Fruit fly (Drosophila melanogaster) whole organism, embryonic: ENCODE measurements around the gene vito.
A peak's percentile ranks its signal among the peaks of the same experiment; 100 is the strongest.

Source experiments
- CG2875 ChIP-seq: fragments of 200-800 bp; sonication (Bioruptor generic); optimal IDR thresholded peaks from 2 replicates; lab custom pipeline; 2017; ENCODE audit warnings: missing biosample characterization, mild to moderate bottlenecking, missing genetic modification characterization, missing genetic modification reagents
- Gsc ChIP-seq: fragments of 200-800 bp; sonication (Bioruptor generic); IDR thresholded peaks from 2 replicates; pipeline ENCODE4 v1.3.6; 2022; ENCODE audit warnings: missing biosample characterization, missing genetic modification characterization
- h ChIP-seq: fragments of >200 bp; optimal IDR thresholded peaks from 2 replicates; lab custom pipeline; 2017
- lab ChIP-seq: fragments of 200-800 bp; sonication (Bioruptor generic); optimal IDR thresholded peaks from 3 replicates; lab custom pipeline; 2017; ENCODE audit warnings: missing biosample characterization, missing genetic modification characterization, mild to moderate bottlenecking, moderate library complexity, missing genetic modification reagents
- lilli ChIP-seq: fragments of 200-800 bp; sonication (Bioruptor generic); optimal IDR thresholded peaks from 3 replicates; lab custom pipeline; 2016; ENCODE audit warnings: missing biosample characterization, missing genetic modification characterization
- lola ChIP-seq, 3 experiments: fragments of >200 bp in 2 of 3; fragments of 200-800 bp in 1 of 3; sonication (Bioruptor generic) in 1 of 3; optimal IDR thresholded peaks; 2 replicates each; lab custom pipeline; 2017 to 2019; ENCODE audit warnings: missing biosample characterization in 3 of 3, missing genetic modification characterization in 3 of 3, mild to moderate bottlenecking in 1 of 3, moderate library complexity in 1 of 3
- wor ChIP-seq: fragments of 200-800 bp; sonication (Bioruptor generic); IDR thresholded peaks from 2 replicates; pipeline ENCODE4 v1.3.6; 2022; ENCODE audit warnings: missing biosample characterization, missing genetic modification characterization

- TF ChIP-seq lilli = no peak
- TF ChIP-seq Gsc (GFP tag; lab: Robert Waterston, UW) = no peak
- TF ChIP-seq lola (GFP tag; optimal IDR thresholded peaks at IDR 0.05; lab: Kevin White, UChicago) = no peak
- no peak for TF ChIP-seq h
- TF ChIP-seq CG2875 = no peak
- TF ChIP-seq wor = no peak
- TF ChIP-seq lab (GFP tag; lab: Kevin White, UChicago) = peak; percentile 15
These were observed 30.9 kb upstream of the vito start for dm6 chr3L:5808101-5808433.
